Fruit fly (Drosophila melanogaster) whole organism, embryonic: ENCODE measurements around the gene CG7407.

Experiments used
- Abd-B ChIP-seq: fragments of 200-800 bp; sonication (Bioruptor generic); optimal IDR thresholded peaks from 2 replicates; lab custom pipeline; 2018; ENCODE audit warnings: missing biosample characterization, mild to moderate bottlenecking, missing genetic modification characterization, moderate library complexity
- Adf1 ChIP-seq: fragments of 200-800 bp; sonication (Bioruptor generic); IDR thresholded peaks from 2 replicates; pipeline ENCODE4 v1.3.6; 2022; ENCODE audit warnings: missing biosample characterization, missing genetic modification characterization
- Bteb2 ChIP-seq: fragments of 200-800 bp; sonication (Bioruptor generic); optimal IDR thresholded peaks from 2 replicates; lab custom pipeline; 2016; ENCODE audit warnings: missing biosample characterization, missing genetic modification characterization
- C15 ChIP-seq: fragments of 200-800 bp; sonication (Bioruptor generic); IDR thresholded peaks from 3 replicates; pipeline ENCODE4 v1.3.6; 2022; ENCODE audit warnings: missing biosample characterization, missing genetic modification characterization
- CG11093 ChIP-seq: fragments of 200-800 bp; sonication (Bioruptor generic); IDR thresholded peaks from 3 replicates; pipeline ENCODE4 v1.3.6; 2022; ENCODE audit warnings: missing biosample characterization, missing genetic modification characterization
- CG1233 ChIP-seq: fragments of 200-800 bp; sonication (Bioruptor generic); optimal IDR thresholded peaks from 4 replicates; lab custom pipeline; 2018; ENCODE audit warnings: missing biosample characterization, mild to moderate bottlenecking, missing genetic modification characterization
- CG12391 ChIP-seq: fragments of 200-800 bp; sonication (Bioruptor generic); optimal IDR thresholded peaks from 3 replicates; lab custom pipeline; 2018; ENCODE audit warnings: missing biosample characterization, mild to moderate bottlenecking, missing genetic modification characterization, moderate library complexity
- CG13296 ChIP-seq: fragments of 200-800 bp; sonication (Bioruptor generic); optimal IDR thresholded peaks from 3 replicates; lab custom pipeline; 2018; ENCODE audit warnings: missing biosample characterization, mild to moderate bottlenecking, missing genetic modification characterization
- CG15601 ChIP-seq: fragments of 200-800 bp; sonication (Bioruptor generic); optimal IDR thresholded peaks from 3 replicates; lab custom pipeline; 2019; ENCODE audit warnings: missing biosample characterization, mild to moderate bottlenecking, missing genetic modification characterization, moderate library complexity
- CG17186 ChIP-seq: fragments of 200-800 bp; sonication (Bioruptor generic); optimal IDR thresholded peaks from 3 replicates; lab custom pipeline; 2017; ENCODE audit warnings: missing biosample characterization, missing genetic modification reagents, missing genetic modification characterization
- CG18011 ChIP-seq: fragments of 200-800 bp; sonication (Bioruptor generic); optimal IDR thresholded peaks from 2 replicates; lab custom pipeline; 2017; ENCODE audit warnings: missing biosample characterization, missing genetic modification characterization, mild to moderate bottlenecking, moderate library complexity, missing genotype
- CG30403 ChIP-seq: fragments of 200-800 bp; sonication (Bioruptor generic); optimal IDR thresholded peaks from 3 replicates; lab custom pipeline; 2016; ENCODE audit warnings: missing biosample characterization, missing genetic modification characterization
- CG3281 ChIP-seq: fragments of 200-800 bp; sonication (Bioruptor generic); optimal IDR thresholded peaks from 3 replicates; lab custom pipeline; 2017; ENCODE audit warnings: missing biosample characterization, mild to moderate bottlenecking, missing genetic modification characterization
- CG3847 ChIP-seq: fragments of 200-800 bp; sonication (Bioruptor generic); IDR thresholded peaks from 2 replicates; pipeline ENCODE4 v1.3.6; 2022; ENCODE audit warnings: missing biosample characterization, missing genetic modification characterization
- CG4360 ChIP-seq: fragments of 200-800 bp; sonication (Bioruptor generic); IDR thresholded peaks from 2 replicates; pipeline ENCODE4 v1.3.6; 2022; ENCODE audit warnings: missing biosample characterization, missing genetic modification characterization
- CG4617 ChIP-seq: fragments of 200-800 bp; sonication (Bioruptor generic); optimal IDR thresholded peaks from 3 replicates; lab custom pipeline; 2016; ENCODE audit warnings: missing biosample characterization, missing genetic modification characterization, borderline replicate concordance
- CG4707 ChIP-seq: fragments of 200-800 bp; sonication (Bioruptor generic); optimal IDR thresholded peaks from 2 replicates; lab custom pipeline; 2018; ENCODE audit warnings: missing biosample characterization, mild to moderate bottlenecking, missing genetic modification characterization, moderate library complexity
- CG7786 ChIP-seq: fragments of 200-800 bp; sonication (Bioruptor generic); optimal IDR thresholded peaks from 2 replicates; lab custom pipeline; 2016; ENCODE audit warnings: missing biosample characterization, missing genetic modification characterization
- CHES-1-like ChIP-seq: fragments of 200-800 bp; sonication (Bioruptor generic); optimal IDR thresholded peaks from 2 replicates; lab custom pipeline; 2016; ENCODE audit warnings: missing biosample characterization, missing genetic modification characterization
- Deaf1 ChIP-seq: fragments of 200-800 bp; optimal IDR thresholded peaks from 3 replicates; lab custom pipeline; 2019; ENCODE audit warnings: missing biosample characterization, mild to moderate bottlenecking, missing genetic modification characterization, moderate library complexity
- Dip3 ChIP-seq: fragments of 200-800 bp; sonication (Bioruptor generic); optimal IDR thresholded peaks from 3 replicates; lab custom pipeline; 2016; ENCODE audit warnings: missing biosample characterization, missing genetic modification characterization
- E2f2 ChIP-seq: fragments of 200-800 bp; sonication (Bioruptor generic); IDR thresholded peaks from 2 replicates; pipeline ENCODE4 v1.3.6; 2022; ENCODE audit warnings: missing biosample characterization, missing genetic modification characterization
- HLHmδ ChIP-seq: fragments of 200-800 bp; sonication (Bioruptor generic); optimal IDR thresholded peaks from 2 replicates; lab custom pipeline; 2018; ENCODE audit warnings: missing biosample characterization, mild to moderate bottlenecking, missing genetic modification characterization, moderate library complexity
- Hey ChIP-seq: fragments of 200-800 bp; sonication (Bioruptor generic); optimal IDR thresholded peaks from 3 replicates; lab custom pipeline; 2018; ENCODE audit warnings: missing biosample characterization, mild to moderate bottlenecking, missing genetic modification characterization
- Hmx ChIP-seq: fragments of 200-800 bp; sonication (Bioruptor generic); optimal IDR thresholded peaks from 2 replicates; lab custom pipeline; 2016; ENCODE audit warnings: missing biosample characterization, missing genetic modification characterization
- Lhr ChIP-seq: fragments of 200-800 bp; sonication (Bioruptor generic); optimal IDR thresholded peaks from 3 replicates; lab custom pipeline; 2017; ENCODE audit warnings: mild to moderate bottlenecking, missing biosample characterization, missing genetic modification reagents, missing genetic modification characterization
- Lim3 ChIP-seq: fragments of 200-800 bp; sonication (Bioruptor generic); IDR thresholded peaks from 2 replicates; pipeline ENCODE4 v1.3.6; 2022; ENCODE audit warnings: missing biosample characterization, missing genetic modification characterization
- NC2α ChIP-seq: fragments of 200-800 bp; sonication (Bioruptor generic); optimal IDR thresholded peaks from 2 replicates; lab custom pipeline; 2016; ENCODE audit warnings: missing biosample characterization, missing genetic modification characterization
- Ravus ChIP-seq: fragments of 200-800 bp; sonication (Bioruptor generic); IDR thresholded peaks from 2 replicates; pipeline ENCODE4 v1.3.6; 2022; ENCODE audit warnings: missing biosample characterization, missing genetic modification characterization
- Spps ChIP-seq: fragments of 200-800 bp; sonication (Bioruptor generic); optimal IDR thresholded peaks from 2 replicates; lab custom pipeline; 2018; ENCODE audit warnings: missing biosample characterization, mild to moderate bottlenecking, missing genetic modification characterization
- Sry-δ ChIP-seq: fragments of 200-800 bp; sonication (Bioruptor generic); optimal IDR thresholded peaks from 2 replicates; lab custom pipeline; 2016; ENCODE audit warnings: missing biosample characterization, missing genetic modification characterization
- Vsx1 ChIP-seq: fragments of 200-800 bp; sonication (Bioruptor generic); optimal IDR thresholded peaks from 2 replicates; lab custom pipeline; 2017; ENCODE audit warnings: missing biosample characterization, mild to moderate bottlenecking, missing genetic modification characterization, missing genetic modification reagents
- abd-A ChIP-seq: fragments of 200-800 bp; sonication (Bioruptor generic); optimal IDR thresholded peaks from 3 replicates; lab custom pipeline; 2019; ENCODE audit warnings: missing biosample characterization, mild to moderate bottlenecking, missing genetic modification characterization, moderate library complexity
- ase ChIP-seq: fragments of 200-800 bp; sonication (Bioruptor generic); IDR thresholded peaks from 3 replicates; pipeline ENCODE4 v1.3.6; 2022; ENCODE audit warnings: missing biosample characterization, missing genetic modification characterization
- ato ChIP-seq: fragments of 200-800 bp; sonication (Bioruptor generic); IDR thresholded peaks from 2 replicates; pipeline ENCODE4 v1.3.6; 2022; ENCODE audit warnings: missing biosample characterization, missing genetic modification characterization; ENCODE audit not compliant: partially characterized antibody
- bsh ChIP-seq, 2 experiments: fragments of 200-800 bp; sonication (Bioruptor generic); optimal IDR thresholded peaks; 2 replicates each; lab custom pipeline; 2017 to 2018; ENCODE audit warnings: mild to moderate bottlenecking in 2 of 2, missing biosample characterization in 2 of 2, missing genetic modification characterization in 2 of 2, moderate library complexity in 1 of 2
- chm ChIP-seq: fragments of 200-800 bp; sonication (Bioruptor generic); IDR thresholded peaks from 2 replicates; pipeline ENCODE4 v1.3.6; 2022; ENCODE audit warnings: missing biosample characterization, missing genetic modification characterization
- danr ChIP-seq: fragments of 200-800 bp; sonication (Bioruptor generic); IDR thresholded peaks from 2 replicates; pipeline ENCODE4 v1.3.6; 2022; ENCODE audit warnings: missing biosample characterization, missing genetic modification characterization
- fru ChIP-seq: fragments of >200 bp; optimal IDR thresholded peaks from 2 replicates; lab custom pipeline; 2017
- gce ChIP-seq: fragments of 200-800 bp; sonication (Bioruptor generic); IDR thresholded peaks from 3 replicates; pipeline ENCODE4 v1.3.6; 2022; ENCODE audit warnings: missing biosample characterization, missing genetic modification characterization
- lola ChIP-seq, 3 experiments: fragments of >200 bp in 2 of 3; fragments of 200-800 bp in 1 of 3; sonication (Bioruptor generic) in 1 of 3; optimal IDR thresholded peaks; 2 replicates each; lab custom pipeline; 2017 to 2019; ENCODE audit warnings: missing biosample characterization in 3 of 3, missing genetic modification characterization in 3 of 3, mild to moderate bottlenecking in 1 of 3, moderate library complexity in 1 of 3
- mam ChIP-seq: fragments of 200-800 bp; sonication (Bioruptor generic); optimal IDR thresholded peaks from 3 replicates; lab custom pipeline; 2016; ENCODE audit warnings: missing biosample characterization, missing genetic modification characterization
- nom ChIP-seq: fragments of 200-800 bp; sonication (Bioruptor generic); optimal IDR thresholded peaks from 2 replicates; lab custom pipeline; 2017; ENCODE audit warnings: missing biosample characterization, missing genetic modification characterization, mild to moderate bottlenecking, moderate library complexity, missing genetic modification reagents
- odd ChIP-seq: fragments of 200-800 bp; sonication (Bioruptor generic); optimal IDR thresholded peaks from 2 replicates; lab custom pipeline; 2017; ENCODE audit warnings: missing biosample characterization, mild to moderate bottlenecking, missing genetic modification characterization
- onecut ChIP-seq: fragments of 200-800 bp; sonication (Bioruptor generic); IDR thresholded peaks from 2 replicates; pipeline ENCODE4 v1.3.6; 2022; ENCODE audit warnings: missing biosample characterization, missing genetic modification characterization
- peb ChIP-seq: fragments of 200-800 bp; sonication (Bioruptor generic); IDR thresholded peaks from 2 replicates; pipeline ENCODE4 v1.3.6; 2022; ENCODE audit warnings: missing biosample characterization, missing genetic modification characterization
- pzg ChIP-seq: fragments of 200-800 bp; sonication (Bioruptor generic); optimal IDR thresholded peaks from 3 replicates; lab custom pipeline; 2018; ENCODE audit warnings: missing biosample characterization, mild to moderate bottlenecking, missing genetic modification characterization, moderate library complexity
- rib ChIP-seq: fragments of 200-800 bp; sonication (Bioruptor generic); IDR thresholded peaks from 2 replicates; pipeline ENCODE4 v1.3.6; 2022; ENCODE audit warnings: missing biosample characterization, missing genetic modification characterization
- tio ChIP-seq: fragments of 200-800 bp; sonication (Bioruptor generic); optimal IDR thresholded peaks from 2 replicates; lab custom pipeline; 2017; ENCODE audit warnings: missing biosample characterization, missing genetic modification characterization, inconsistent platforms
- trh ChIP-seq: fragments of 200-800 bp; sonication (Bioruptor generic); optimal IDR thresholded peaks from 2 replicates; lab custom pipeline; 2016; ENCODE audit warnings: missing biosample characterization, missing genetic modification characterization

CG7407 gene

DNA sequence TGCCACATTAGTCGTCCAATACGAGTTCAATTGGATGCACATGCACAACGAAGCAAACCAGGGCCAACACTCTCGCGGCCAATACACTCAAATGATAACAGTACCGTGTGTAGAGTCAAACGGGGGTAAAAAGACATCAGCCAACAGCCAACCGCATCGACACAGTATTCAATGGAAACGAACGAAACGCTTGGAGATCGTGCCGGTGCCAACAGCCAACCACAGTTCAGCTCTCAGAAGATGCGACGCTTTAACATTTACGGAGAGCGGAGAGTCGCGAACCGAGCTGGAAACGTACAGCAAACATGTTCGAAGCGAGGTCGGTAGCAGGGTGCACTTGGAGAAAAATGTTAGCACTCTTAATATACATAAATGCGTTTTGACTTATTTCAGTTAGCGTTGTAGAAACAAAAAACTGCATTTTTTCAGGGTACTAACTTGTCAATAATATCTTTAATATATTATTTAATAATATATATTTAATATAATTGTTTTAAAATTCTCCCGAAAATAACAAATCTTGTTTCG lies 15.2 kb upstream of the CG7407 start (continued):
- TF ChIP-seq tio = peak; percentile 25
- peak; percentile 70 for TF ChIP-seq Spps (tag; lab: Kevin White, UChicago)
- TF ChIP-seq Hey = no peak
- no peak for TF ChIP-seq CHES-1-like (GFP tag; lab: Kevin White, UChicago)
- peak; percentile 35 for TF ChIP-seq CG1233 (GFP tag; lab: Kevin White, UChicago)
- TF ChIP-seq Vsx1 (GFP tag; lab: Kevin White, UChicago) = peak; percentile 59
- no peak for TF ChIP-seq C15
- TF ChIP-seq Lim3 (GFP tag; lab: Robert Waterston, UW) = 0 out of 2 replicates have a peak, but pooled peaks have one; percentile 17
- TF ChIP-seq CG17186 (GFP tag; lab: Kevin White, UChicago) = no peak
- no peak for TF ChIP-seq mam (GFP tag; lab: Kevin White, UChicago)
- no peak for TF ChIP-seq HLHmδ (GFP tag; lab: Kevin White, UChicago)
- TF ChIP-seq CG11093 (GFP tag; lab: Robert Waterston, UW) = no peak
- TF ChIP-seq CG12391 (tag; lab: Kevin White, UChicago) = peak; percentile 82
- no peak for TF ChIP-seq nom (GFP tag; lab: Kevin White, UChicago)
- TF ChIP-seq CG4707 = no peak
- no peak for TF ChIP-seq CG18011
- TF ChIP-seq Deaf1 (tag; lab: Kevin White, UChicago) = peak; percentile 86
- TF ChIP-seq Bteb2 (GFP tag; lab: Kevin White, UChicago) = no peak
- no peak for TF ChIP-seq CG4617 (GFP tag; lab: Kevin White, UChicago)
- TF ChIP-seq peb (GFP tag; lab: Robert Waterston, UW) = 0 out of 2 replicates have a peak, but pooled peaks have one; percentile 44
- TF ChIP-seq E2f2 = no peak; the same call in 1 of the 2 replicates
- TF ChIP-seq ato (GFP tag; lab: Robert Waterston, UW) = no peak
- TF ChIP-seq bsh (GFP tag; optimal IDR thresholded peaks at IDR 0.05; lab: Kevin White, UChicago) = peak; percentile 50 to 86
- no peak for TF ChIP-seq CG3847 (GFP tag; lab: Robert Waterston, UW)
- no peak for TF ChIP-seq onecut (GFP tag; lab: Robert Waterston, UW)
- TF ChIP-seq Ravus (GFP tag; lab: Robert Waterston, UW) = peak; percentile 6; the same call in 1 of the 2 replicates
- peak; percentile 12 for TF ChIP-seq trh (GFP tag; lab: Kevin White, UChicago)
- no peak for TF ChIP-seq pzg (GFP tag; lab: Kevin White, UChicago)
- TF ChIP-seq NC2α (GFP tag; lab: Kevin White, UChicago) = no peak
- no peak for TF ChIP-seq CG15601 (tag; lab: Kevin White, UChicago)
- peak in 1 of 3 experiments; percentile 79 for TF ChIP-seq lola (GFP tag; optimal IDR thresholded peaks at IDR 0.05; lab: Kevin White, UChicago)
- TF ChIP-seq Hmx (GFP tag; lab: Kevin White, UChicago) = no peak
- 0 out of 3 replicates have a peak, but pooled peaks have one; percentile 38 for TF ChIP-seq ase
- no peak for TF ChIP-seq CG7786
- TF ChIP-seq CG4360 (GFP tag; lab: Robert Waterston, UW) = 0 out of 2 replicates have a peak, but pooled peaks have one; percentile 8
- TF ChIP-seq chm (GFP tag; lab: Robert Waterston, UW) = no peak
- peak; percentile 52 for TF ChIP-seq CG30403 (GFP tag; lab: Kevin White, UChicago)
- TF ChIP-seq CG3281 = no peak
- no peak for TF ChIP-seq Dip3 (GFP tag; lab: Kevin White, UChicago)
- no peak for TF ChIP-seq Adf1 (GFP tag; lab: Robert Waterston, UW)
- no peak for TF ChIP-seq abd-A (tag; lab: Kevin White, UChicago)
- peak; percentile 1 for TF ChIP-seq Lhr
- no peak for TF ChIP-seq CG13296
- TF ChIP-seq Abd-B = peak; percentile 22
- no peak for TF ChIP-seq danr
- TF ChIP-seq gce = peak; percentile 47; the same call in 1 of the 3 replicates
- TF ChIP-seq Sry-δ = no peak
- TF ChIP-seq rib (GFP tag; lab: Robert Waterston, UW) = no peak
- TF ChIP-seq fru (lab: Kevin White, UChicago) = no peak
- peak; percentile 51 for TF ChIP-seq odd (GFP tag; lab: Kevin White, UChicago)
